Worm (Caenorhabditis elegans): ENCODE data around the gene htas-1.
A peak's percentile ranks its signal among the peaks of the same experiment; 100 is the strongest.

The htas-1 gene

ce11 chrIV:9651234-9651633 is 32.1 kb downstream of the htas-1 start, which contains the start of gene chca-1:
chca-1 (plus strand) TSS chrIV:9651394.
- TF ChIP-seq elt-3 (tag; optimal IDR thresholded peaks at IDR 0.05) (no peak), cnd-1 (tag; optimal IDR thresholded peaks at IDR 0.05) (no peak), nhr-76 (tag; optimal IDR thresholded peaks at IDR 0.05) (no peak), nhr-2 (tag; optimal IDR thresholded peaks at IDR 0.05) (no peak), zip-8 (tag; optimal IDR thresholded peaks at IDR 0.05) (no peak), sptf-1 (tag; optimal IDR thresholded peaks at IDR 0.05) (no peak), flh-1 (GFP tag; optimal IDR thresholded peaks at IDR 0.05) (no peak)

ce11 chrIV:9648682-9649081 is 34.7 kb downstream of the htas-1 start, which contains the start of gene srm-3:
srm-3 (plus strand) TSS chrIV:9648982.
- no peak for TF ChIP-seq hlh-1 (tag; optimal IDR thresholded peaks at IDR 0.05)
- TF ChIP-seq lin-13 (tag; optimal IDR thresholded peaks at IDR 0.05): no peak
- TF ChIP-seq nhr-76 (tag; optimal IDR thresholded peaks at IDR 0.05): no peak
- TF ChIP-seq elt-1 (tag; optimal IDR thresholded peaks at IDR 0.05; ENCODE audit: borderline replicate concordance, insufficient read depth): no peak
- no peak for TF ChIP-seq pha-4 (tag; optimal IDR thresholded peaks at IDR 0.05)
- no peak for TF ChIP-seq mep-1 (tag; optimal IDR thresholded peaks at IDR 0.05)
- TF ChIP-seq drap-1 (GFP tag; optimal IDR thresholded peaks at IDR 0.05): no peak
- no peak for TF ChIP-seq snpc-4 (tag; optimal IDR thresholded peaks at IDR 0.05)
- no peak for TF ChIP-seq tbx-8 (GFP tag; optimal IDR thresholded peaks at IDR 0.05)
- TF ChIP-seq ceh-83 (GFP tag; optimal IDR thresholded peaks at IDR 0.05): no peak
- TF ChIP-seq unc-39 (tag; optimal IDR thresholded peaks at IDR 0.05): no peak
- no peak for TF ChIP-seq lsy-2 (tag; optimal IDR thresholded peaks at IDR 0.05)
- TF ChIP-seq mls-2 (tag; optimal IDR thresholded peaks at IDR 0.05): no peak
- TF ChIP-seq nhr-28 (tag; optimal IDR thresholded peaks at IDR 0.05): no peak
- TF ChIP-seq ces-1 (GFP tag; optimal IDR thresholded peaks at IDR 0.05): no peak
- no peak for TF ChIP-seq bed-3 (GFP tag; optimal IDR thresholded peaks at IDR 0.05)

- no peak for TF ChIP-seq blmp-1 (tag; optimal IDR thresholded peaks at IDR 0.05)
- TF ChIP-seq ztf-11 (tag; optimal IDR thresholded peaks at IDR 0.05): no peak
- no peak for TF ChIP-seq hlh-1 (tag; optimal IDR thresholded peaks at IDR 0.05)
- no peak for TF ChIP-seq nhr-12 (tag; optimal IDR thresholded peaks at IDR 0.05)
- no peak for TF ChIP-seq unc-39 (tag; optimal IDR thresholded peaks at IDR 0.05)
- no peak for TF ChIP-seq drap-1 (GFP tag; optimal IDR thresholded peaks at IDR 0.05)
- no peak for TF ChIP-seq mls-2 (tag; optimal IDR thresholded peaks at IDR 0.05)
These were observed 35.5 kb downstream of the htas-1 start, which contains the start of gene amph-1 for ce11 chrIV:9647789-9648361. amph-1 (minus strand) TSS chrIV:9647873.

- TF ChIP-seq unc-120 (tag; optimal IDR thresholded peaks at IDR 0.05; ENCODE audit: poor library complexity, severe bottlenecking) (no peak), M03D4.4 (tag; optimal IDR thresholded peaks at IDR 0.05) (no peak)
These were observed 40.1 kb downstream of the htas-1 start, which contains the start of gene degl-2 for ce11 chrIV:9643188-9643587. degl-2 (plus strand) TSS chrIV:9643488.

- TF ChIP-seq ces-1 (GFP tag; optimal IDR thresholded peaks at IDR 0.05) (peak; percentile 26), ham-2 (GFP tag; optimal IDR thresholded peaks at IDR 0.05) (peak; percentile 26), sptf-1 (tag; optimal IDR thresholded peaks at IDR 0.05) (no peak)
These were observed 41.4 kb downstream of the htas-1 start, which contains the start of gene del-2 for ce11 chrIV:9641925-9642324. del-2 (minus strand) TSS chrIV:9642025.

- no peak for TF ChIP-seq ceh-39 (tag; optimal IDR thresholded peaks at IDR 0.05)
- no peak for TF ChIP-seq flh-1 (GFP tag; optimal IDR thresholded peaks at IDR 0.05)
- TF ChIP-seq nhr-2 (tag; optimal IDR thresholded peaks at IDR 0.05): no peak
- TF ChIP-seq nhr-76 (tag; optimal IDR thresholded peaks at IDR 0.05): no peak
- TF ChIP-seq lin-13 (tag; optimal IDR thresholded peaks at IDR 0.05): no peak
- TF ChIP-seq unc-39 (tag; optimal IDR thresholded peaks at IDR 0.05): no peak
- TF ChIP-seq zip-8 (tag; optimal IDR thresholded peaks at IDR 0.05): no peak
- TF ChIP-seq hlh-1 (tag; optimal IDR thresholded peaks at IDR 0.05): no peak
These were observed 48.5 kb downstream of the htas-1 start, which contains the start of gene mca-1 for ce11 chrIV:9634848-9635247. mca-1 (minus strand) TSS chrIV:9634948.

All from whole organism, mixed stage, embryonic.